Worm (Caenorhabditis elegans) whole organism, L1 larva: ENCODE results near the gene mlc-1.

ENCODE experiments used
- snpc-4 ChIP-seq: fragments of 150-350 bp; optimal IDR thresholded peaks from 2 replicates; lab custom pipeline; 2014; ENCODE audit warnings: missing biosample characterization, missing genetic modification characterization

The mlc-1 gene

ce11 chrX:17509048-17509776 lies 50.2 kb downstream of the mlc-1 start (continued):
- no peak for TF ChIP-seq snpc-4 (tag; lab: Kevin White, UChicago)
